Worm (Caenorhabditis elegans): ENCODE data around the gene F32D8.3.

ce11 chrV:10855363-10855762, 31.3 kb upstream of the F32D8.3 start:
- TF ChIP-seq ama-1 (optimal IDR thresholded peaks at IDR 0.05) (no peak), ceh-36 (tag; optimal IDR thresholded peaks at IDR 0.05) (no peak), F13C5.2 (tag; optimal IDR thresholded peaks at IDR 0.05) (no peak), flt-1 (GFP tag; IDR thresholded peaks at IDR 0.05) (no peak), ceh-13 (GFP tag; optimal IDR thresholded peaks at IDR 0.05) (no peak), hnd-1 (tag; optimal IDR thresholded peaks at IDR 0.05) (no peak), aly-1 (tag; optimal IDR thresholded peaks at IDR 0.05) (no peak), B0310.2 (tag; optimal IDR thresholded peaks at IDR 0.05) (no peak)
